Worm (Caenorhabditis elegans) whole organism, late embryonic: Measurements from ENCODE around the gene Y49E10.16.

ENCODE experiments used
- C38D4.7 ChIP-seq: fragments of 200-800 bp; sonication (Bioruptor generic); optimal IDR thresholded peaks from 2 replicates; lab custom pipeline; 2018; ENCODE audit warnings: mild to moderate bottlenecking, missing genetic modification characterization, moderate library complexity, missing compliant biosample characterization
- K02D7.2 ChIP-seq: sonication (generic microtip); optimal IDR thresholded peaks from 2 replicates; lab custom pipeline; 2017; ENCODE audit warnings: mild to moderate bottlenecking, missing genetic modification characterization, missing compliant biosample characterization
- ama-1 ChIP-seq: fragments of 150-350 bp; optimal IDR thresholded peaks from 2 replicates; lab custom pipeline; 2014
- ceh-2 ChIP-seq: sonication (generic microtip); optimal IDR thresholded peaks from 2 replicates; lab custom pipeline; 2016; ENCODE audit warnings: missing genotype, missing genetic modification characterization, missing compliant biosample characterization
- elt-2 ChIP-seq: sonication (generic microtip); optimal IDR thresholded peaks from 2 replicates; lab custom pipeline; 2016; ENCODE audit warnings: missing genetic modification reagents, missing genetic modification characterization, missing compliant biosample characterization
- fax-1 ChIP-seq: sonication (generic microtip); optimal IDR thresholded peaks from 2 replicates; lab custom pipeline; 2016; ENCODE audit warnings: missing genotype, missing genetic modification characterization, missing compliant biosample characterization
- fkh-10 ChIP-seq: fragments of 150-350 bp; optimal IDR thresholded peaks from 2 replicates; lab custom pipeline; 2014; ENCODE audit warnings: missing biosample characterization, missing genetic modification reagents, missing genetic modification characterization
- mec-3 ChIP-seq: sonication (generic microtip); optimal IDR thresholded peaks from 2 replicates; lab custom pipeline; 2016; ENCODE audit warnings: borderline replicate concordance, missing genetic modification characterization, missing compliant biosample characterization
- nhr-11 ChIP-seq: fragments of 150-350 bp; optimal IDR thresholded peaks from 2 replicates; lab custom pipeline; 2014; ENCODE audit warnings: missing biosample characterization, missing genetic modification characterization
- odd-2 ChIP-seq: sonication (generic microtip); optimal IDR thresholded peaks from 2 replicates; lab custom pipeline; 2017; ENCODE audit warnings: antibody characterized with exemption, mild to moderate bottlenecking, missing genetic modification characterization, missing compliant biosample characterization
- pax-1 ChIP-seq: fragments of 150-350 bp; optimal IDR thresholded peaks from 2 replicates; lab custom pipeline; 2014; ENCODE audit warnings: missing biosample characterization, missing genetic modification characterization
- pqm-1 ChIP-seq: sonication (generic microtip); optimal IDR thresholded peaks from 2 replicates; lab custom pipeline; 2016; ENCODE audit warnings: missing genetic modification characterization, missing compliant biosample characterization
- tbx-2 ChIP-seq: sonication (generic microtip); optimal IDR thresholded peaks from 2 replicates; lab custom pipeline; 2016; ENCODE audit warnings: missing genetic modification characterization, missing compliant biosample characterization

- TF ChIP-seq tbx-2 (no peak), fkh-10 (GFP tag; lab: Kevin White, UChicago) (no peak), ceh-2 (tag; lab: Kevin White, UChicago) (no peak), fax-1 (tag; lab: Kevin White, UChicago) (no peak), nhr-11 (tag; lab: Kevin White, UChicago) (no peak), pqm-1 (tag; lab: Kevin White, UChicago) (no peak), odd-2 (tag; lab: Kevin White, UChicago) (no peak), C38D4.7 (GFP tag; lab: Kevin White, UChicago) (no peak), ama-1 (no peak), pax-1 (tag; lab: Kevin White, UChicago) (no peak), mec-3 (no peak), elt-2 (no peak), K02D7.2 (tag; lab: Kevin White, UChicago) (no peak)
Observed at ce11 chrIII:12410304-12410703, 20.0 kb upstream of the Y49E10.16 start.
